Worm (Caenorhabditis elegans) whole organism, L1 larva: ENCODE data around the gene ttbk-3.

Source experiments
- ceh-82 ChIP-seq, 3 experiments: fragments of 150-350 bp in 1 of 3; sonication (generic microtip) in 2 of 3; optimal IDR thresholded peaks; 2 replicates each; lab custom pipeline; 2014 to 2017; ENCODE audit warnings: missing biosample characterization in 3 of 3, missing genetic modification characterization in 3 of 3
- fos-1 ChIP-seq: fragments of 150-350 bp; optimal IDR thresholded peaks from 2 replicates; lab custom pipeline; 2014; ENCODE audit warnings: missing biosample characterization, missing genetic modification characterization
- nhr-12 ChIP-seq: sonication (generic microtip); optimal IDR thresholded peaks from 2 replicates; lab custom pipeline; 2017; ENCODE audit warnings: missing biosample characterization, missing genetic modification characterization
- pqm-1 ChIP-seq: sonication (generic microtip); optimal IDR thresholded peaks from 3 replicates; lab custom pipeline; 2017; ENCODE audit warnings: missing biosample characterization, missing genetic modification characterization
- skn-1 ChIP-seq: fragments of 150-350 bp; optimal IDR thresholded peaks from 2 replicates; lab custom pipeline; 2014; ENCODE audit warnings: missing biosample characterization, missing genetic modification characterization
- snpc-4 ChIP-seq: fragments of 150-350 bp; optimal IDR thresholded peaks from 2 replicates; lab custom pipeline; 2014; ENCODE audit warnings: missing biosample characterization, missing genetic modification characterization

DNA sequence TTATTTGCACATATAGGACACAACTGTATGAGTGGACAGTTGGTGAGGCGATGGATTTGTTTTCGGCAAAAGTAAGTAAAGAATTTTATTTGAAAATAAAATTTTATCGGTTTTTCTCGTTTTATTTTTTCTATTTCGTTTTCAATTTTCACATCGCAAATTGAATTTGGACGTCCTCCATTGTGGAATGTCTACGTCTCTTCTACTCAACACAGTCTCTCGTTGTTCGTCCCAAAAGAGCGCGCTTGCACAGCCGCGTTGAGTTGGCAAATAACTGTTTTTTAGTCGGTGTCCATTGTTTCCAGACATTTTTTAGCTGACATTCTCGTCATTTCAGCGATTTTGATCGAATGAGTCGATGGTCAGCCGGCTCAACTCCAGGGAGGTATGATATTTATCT is 9.5 kb upstream of the ttbk-3 start:
- TF ChIP-seq pqm-1 (tag; lab: Kevin White, UChicago) = no peak
- TF ChIP-seq snpc-4 (tag; lab: Kevin White, UChicago) = no peak
- TF ChIP-seq ceh-82 (tag; optimal IDR thresholded peaks at IDR 0.05; lab: Kevin White, UChicago) = peak in 1 of 3 experiments; percentile 7
- TF ChIP-seq nhr-12 (tag; lab: Kevin White, UChicago) = no peak
- no peak for TF ChIP-seq skn-1
- no peak for TF ChIP-seq fos-1 (tag; lab: Kevin White, UChicago)
